Fruit fly (Drosophila melanogaster) whole organism, embryonic: ENCODE data around the gene Orc2.
A peak's percentile ranks its signal among the peaks of the same experiment; 100 is the strongest.

ENCODE experiments used
- CG10431 ChIP-seq: fragments of 200-800 bp; sonication (Bioruptor generic); optimal IDR thresholded peaks from 3 replicates; lab custom pipeline; 2018; ENCODE audit warnings: missing biosample characterization, mild to moderate bottlenecking, missing genetic modification characterization
- CG10959 ChIP-seq: fragments of 200-800 bp; sonication (Bioruptor generic); IDR thresholded peaks from 2 replicates; pipeline ENCODE4 v1.3.6; 2022; ENCODE audit warnings: missing biosample characterization, missing genetic modification characterization
- CG13123 ChIP-seq: fragments of 200-800 bp; sonication (Bioruptor generic); optimal IDR thresholded peaks from 2 replicates; lab custom pipeline; 2016; ENCODE audit warnings: missing biosample characterization, missing genetic modification characterization
- CG13296 ChIP-seq: fragments of 200-800 bp; sonication (Bioruptor generic); optimal IDR thresholded peaks from 3 replicates; lab custom pipeline; 2018; ENCODE audit warnings: missing biosample characterization, mild to moderate bottlenecking, missing genetic modification characterization
- CG13624 ChIP-seq: fragments of 200-800 bp; sonication (Bioruptor generic); optimal IDR thresholded peaks from 2 replicates; lab custom pipeline; 2016; ENCODE audit warnings: missing biosample characterization, missing genetic modification characterization
- CG15514 ChIP-seq: fragments of 200-800 bp; sonication (Bioruptor generic); optimal IDR thresholded peaks from 3 replicates; lab custom pipeline; 2017; ENCODE audit warnings: missing biosample characterization, missing genetic modification characterization, mild to moderate bottlenecking, moderate library complexity, missing genetic modification reagents
- CG17361 ChIP-seq: fragments of 200-800 bp; sonication (Bioruptor generic); IDR thresholded peaks from 3 replicates; pipeline ENCODE4 v1.3.6; 2022; ENCODE audit warnings: missing biosample characterization, missing genetic modification characterization
- CG1832 ChIP-seq: fragments of 200-800 bp; sonication (Bioruptor generic); optimal IDR thresholded peaks from 2 replicates; lab custom pipeline; 2017; ENCODE audit warnings: missing biosample characterization, mild to moderate bottlenecking, missing genetic modification characterization, inconsistent platforms
- CG2199 ChIP-seq: fragments of 200-800 bp; sonication (Bioruptor generic); IDR thresholded peaks from 3 replicates; pipeline ENCODE4 v1.3.6; 2022; ENCODE audit warnings: missing biosample characterization, missing genetic modification characterization
- CG3163 ChIP-seq: fragments of 200-800 bp; sonication (Bioruptor generic); optimal IDR thresholded peaks from 3 replicates; lab custom pipeline; 2016; ENCODE audit warnings: missing biosample characterization, missing genetic modification characterization
- CG3995 ChIP-seq: fragments of 200-800 bp; sonication (Bioruptor generic); optimal IDR thresholded peaks from 3 replicates; lab custom pipeline; 2016; ENCODE audit warnings: missing biosample characterization, missing genetic modification characterization
- CG43689 ChIP-seq: fragments of 200-800 bp; sonication (Bioruptor generic); IDR thresholded peaks from 2 replicates; pipeline ENCODE4 v1.3.6; 2022; ENCODE audit warnings: missing biosample characterization, missing genetic modification characterization
- CG4617 ChIP-seq: fragments of 200-800 bp; sonication (Bioruptor generic); optimal IDR thresholded peaks from 3 replicates; lab custom pipeline; 2016; ENCODE audit warnings: missing biosample characterization, missing genetic modification characterization, borderline replicate concordance
- CG4820 ChIP-seq: fragments of 200-800 bp; sonication (Bioruptor generic); optimal IDR thresholded peaks from 3 replicates; lab custom pipeline; 2016; ENCODE audit warnings: missing biosample characterization, missing genetic modification characterization
- CG6791 ChIP-seq: fragments of 200-800 bp; sonication (Bioruptor generic); IDR thresholded peaks from 3 replicates; pipeline ENCODE4 v1.3.6; 2022; ENCODE audit warnings: missing biosample characterization, missing genetic modification characterization; ENCODE audit not compliant: partially characterized antibody
- CG6813 ChIP-seq: fragments of 200-800 bp; sonication (Bioruptor generic); optimal IDR thresholded peaks from 2 replicates; lab custom pipeline; 2017; ENCODE audit warnings: missing biosample characterization, missing genetic modification characterization, mild to moderate bottlenecking, moderate library complexity, missing genetic modification reagents
- CG9437 ChIP-seq: fragments of 200-800 bp; sonication (Bioruptor generic); optimal IDR thresholded peaks from 2 replicates; lab custom pipeline; 2018; ENCODE audit warnings: missing biosample characterization, mild to moderate bottlenecking, missing genetic modification characterization
- CG9727 ChIP-seq: fragments of 200-800 bp; sonication (Bioruptor generic); optimal IDR thresholded peaks from 3 replicates; lab custom pipeline; 2017; ENCODE audit warnings: missing biosample characterization, mild to moderate bottlenecking, missing genetic modification characterization
- CG9797 ChIP-seq: fragments of 200-800 bp; sonication (Bioruptor generic); optimal IDR thresholded peaks from 3 replicates; lab custom pipeline; 2018; ENCODE audit warnings: missing biosample characterization, mild to moderate bottlenecking, missing genetic modification characterization
- D19B ChIP-seq: fragments of 200-800 bp; sonication (Bioruptor generic); optimal IDR thresholded peaks from 2 replicates; lab custom pipeline; 2017; ENCODE audit warnings: missing biosample characterization, mild to moderate bottlenecking, missing genetic modification characterization
- Dad ChIP-seq: fragments of 200-800 bp; sonication (Bioruptor generic); optimal IDR thresholded peaks from 3 replicates; lab custom pipeline; 2016; ENCODE audit warnings: missing biosample characterization, missing genetic modification characterization
- ERR ChIP-seq: fragments of 200-800 bp; sonication (Bioruptor generic); optimal IDR thresholded peaks from 2 replicates; lab custom pipeline; 2016; ENCODE audit warnings: missing biosample characterization, missing genetic modification characterization
- HLH54F ChIP-seq: fragments of 200-800 bp; sonication (Bioruptor generic); optimal IDR thresholded peaks from 3 replicates; lab custom pipeline; 2016; ENCODE audit warnings: missing biosample characterization, missing genetic modification characterization
- Hey ChIP-seq: fragments of 200-800 bp; sonication (Bioruptor generic); optimal IDR thresholded peaks from 3 replicates; lab custom pipeline; 2018; ENCODE audit warnings: missing biosample characterization, mild to moderate bottlenecking, missing genetic modification characterization
- HmgZ ChIP-seq: fragments of 200-800 bp; sonication (Bioruptor generic); optimal IDR thresholded peaks from 2 replicates; lab custom pipeline; 2018; ENCODE audit warnings: missing biosample characterization, mild to moderate bottlenecking, missing genetic modification characterization
- Hmx ChIP-seq: fragments of 200-800 bp; sonication (Bioruptor generic); optimal IDR thresholded peaks from 2 replicates; lab custom pipeline; 2016; ENCODE audit warnings: missing biosample characterization, missing genetic modification characterization
- NK7.1 ChIP-seq: fragments of 200-800 bp; sonication (Bioruptor generic); optimal IDR thresholded peaks from 3 replicates; lab custom pipeline; 2016; ENCODE audit warnings: missing biosample characterization, missing genetic modification characterization
- Nf-YC ChIP-seq: fragments of 200-800 bp; optimal IDR thresholded peaks from 3 replicates; lab custom pipeline; 2019; ENCODE audit warnings: missing biosample characterization, mild to moderate bottlenecking, missing genetic modification characterization, moderate library complexity
- Oaz ChIP-seq: fragments of 200-800 bp; sonication (Bioruptor generic); IDR thresholded peaks from 2 replicates; pipeline ENCODE4 v1.3.6; 2022; ENCODE audit warnings: missing biosample characterization, missing genetic modification characterization
- Ravus ChIP-seq: fragments of 200-800 bp; sonication (Bioruptor generic); IDR thresholded peaks from 2 replicates; pipeline ENCODE4 v1.3.6; 2022; ENCODE audit warnings: missing biosample characterization, missing genetic modification characterization
- Taf1 ChIP-seq: fragments of 200-800 bp; sonication (Bioruptor generic); IDR thresholded peaks from 2 replicates; pipeline ENCODE4 v1.3.6; 2022; ENCODE audit warnings: missing biosample characterization, missing genetic modification characterization
- ara ChIP-seq: fragments of 200-800 bp; sonication (Bioruptor generic); IDR thresholded peaks from 2 replicates; pipeline ENCODE4 v1.3.6; 2022; ENCODE audit warnings: missing biosample characterization, missing genetic modification characterization
- bcd ChIP-seq: fragments of 200-800 bp; sonication (Bioruptor generic); optimal IDR thresholded peaks from 2 replicates; lab custom pipeline; 2017; ENCODE audit warnings: missing biosample characterization, mild to moderate bottlenecking, missing genetic modification characterization
- bigmax ChIP-seq: fragments of 200-800 bp; sonication (Bioruptor generic); optimal IDR thresholded peaks from 2 replicates; lab custom pipeline; 2018; ENCODE audit warnings: missing biosample characterization, mild to moderate bottlenecking, missing genetic modification characterization
- cas ChIP-seq: fragments of 200-800 bp; sonication (Bioruptor generic); IDR thresholded peaks from 2 replicates; pipeline ENCODE4 v1.3.6; 2022; ENCODE audit warnings: missing biosample characterization, missing genetic modification characterization
- dmrt99B ChIP-seq: fragments of 200-800 bp; sonication (Bioruptor generic); optimal IDR thresholded peaks from 2 replicates; lab custom pipeline; 2018; ENCODE audit warnings: missing biosample characterization, mild to moderate bottlenecking, missing genetic modification characterization, moderate library complexity
- fru ChIP-seq: fragments of >200 bp; optimal IDR thresholded peaks from 2 replicates; lab custom pipeline; 2017
- gce ChIP-seq: fragments of 200-800 bp; sonication (Bioruptor generic); IDR thresholded peaks from 3 replicates; pipeline ENCODE4 v1.3.6; 2022; ENCODE audit warnings: missing biosample characterization, missing genetic modification characterization
- hb ChIP-seq: fragments of 200-800 bp; sonication (Bioruptor generic); IDR thresholded peaks from 3 replicates; pipeline ENCODE4 v1.3.6; 2022; ENCODE audit warnings: missing biosample characterization, missing genetic modification characterization; ENCODE audit not compliant: partially characterized antibody
- hkb ChIP-seq, 2 experiments: fragments of 200-800 bp in 1 of 2; fragments of >200 bp in 1 of 2; sonication (Bioruptor generic) in 1 of 2; IDR thresholded peaks in 1 of 2; optimal IDR thresholded peaks in 1 of 2; 2 replicates each; pipeline versions ENCODE4 v1.3.6 to Lab custom; 2017 to 2022; ENCODE audit warnings: missing biosample characterization in 1 of 2, missing genetic modification characterization in 1 of 2
- jumu ChIP-seq: fragments of 200-800 bp; sonication (Bioruptor generic); optimal IDR thresholded peaks from 3 replicates; lab custom pipeline; 2016; ENCODE audit warnings: missing biosample characterization, missing genetic modification characterization
- lab ChIP-seq: fragments of 200-800 bp; sonication (Bioruptor generic); optimal IDR thresholded peaks from 3 replicates; lab custom pipeline; 2017; ENCODE audit warnings: missing biosample characterization, missing genetic modification characterization, mild to moderate bottlenecking, moderate library complexity, missing genetic modification reagents
- lmd ChIP-seq: fragments of 200-800 bp; sonication (Bioruptor generic); IDR thresholded peaks from 2 replicates; pipeline ENCODE4 v1.3.6; 2022; ENCODE audit warnings: missing biosample characterization, missing genetic modification characterization
- mam ChIP-seq: fragments of 200-800 bp; sonication (Bioruptor generic); optimal IDR thresholded peaks from 3 replicates; lab custom pipeline; 2016; ENCODE audit warnings: missing biosample characterization, missing genetic modification characterization
- pum ChIP-seq: fragments of 200-800 bp; sonication (Bioruptor generic); optimal IDR thresholded peaks from 2 replicates; lab custom pipeline; 2016; ENCODE audit warnings: missing biosample characterization, missing genetic modification characterization
- shn ChIP-seq: fragments of 200-800 bp; sonication (Bioruptor generic); optimal IDR thresholded peaks from 3 replicates; lab custom pipeline; 2016; ENCODE audit warnings: missing biosample characterization, missing genetic modification characterization
- tna ChIP-seq: fragments of 200-800 bp; sonication (Bioruptor generic); IDR thresholded peaks from 2 replicates; pipeline ENCODE4 v1.3.6; 2022; ENCODE audit warnings: missing biosample characterization, missing genetic modification characterization; ENCODE audit not compliant: partially characterized antibody
- ttk ChIP-seq: fragments of 200-800 bp; sonication (Bioruptor generic); IDR thresholded peaks from 2 replicates; pipeline ENCODE4 v2.1.2; 2022; ENCODE audit warnings: missing biosample characterization, missing genetic modification characterization
- wdn ChIP-seq: fragments of 200-800 bp; sonication (Bioruptor generic); IDR thresholded peaks from 2 replicates; pipeline ENCODE4 v1.3.6; 2022; ENCODE audit warnings: missing biosample characterization, missing genetic modification characterization
- zfh1 ChIP-seq: fragments of 200-800 bp; sonication (Bioruptor generic); IDR thresholded peaks from 3 replicates; pipeline ENCODE4 v1.3.6; 2022; ENCODE audit warnings: missing biosample characterization, missing genetic modification characterization

Gene Orc2

dm6 chr3R:13921806-13922515 lies 42.7 kb upstream of the Orc2 start (continued):
- no peak for TF ChIP-seq CG6813 (GFP tag; lab: Kevin White, UChicago)
- TF ChIP-seq bigmax (GFP tag; lab: Kevin White, UChicago), result no peak
- TF ChIP-seq gce (GFP tag; lab: Robert Waterston, UW), result 0 out of 3 replicates have a peak, but pooled peaks have one; percentile 24
- TF ChIP-seq Oaz (GFP tag; lab: Robert Waterston, UW), result no peak
- no peak for TF ChIP-seq tna
- TF ChIP-seq Taf1 (GFP tag; lab: Robert Waterston, UW), result no peak
- TF ChIP-seq CG3163 (GFP tag; lab: Kevin White, UChicago), result no peak
- TF ChIP-seq HLH54F (GFP tag; lab: Kevin White, UChicago), result no peak
- TF ChIP-seq hb (GFP tag; lab: Robert Waterston, UW), result no peak
- no peak for TF ChIP-seq CG13296 (GFP tag; lab: Kevin White, UChicago)
- no peak for TF ChIP-seq CG4617
- TF ChIP-seq CG6791 (GFP tag; lab: Robert Waterston, UW), result peak; percentile 59; the same call in 2 of the 3 replicates
- TF ChIP-seq fru, result no peak
- TF ChIP-seq wdn (GFP tag; lab: Robert Waterston, UW), result no peak
- TF ChIP-seq lab (GFP tag; lab: Kevin White, UChicago), result peak; percentile 47
- TF ChIP-seq CG13123 (GFP tag; lab: Kevin White, UChicago), result no peak
- peak; percentile 36; the same call in 1 of the 3 replicates for TF ChIP-seq CG17361 (GFP tag; lab: Robert Waterston, UW)
- TF ChIP-seq CG43689 (GFP tag; lab: Robert Waterston, UW), result no peak
- no peak for TF ChIP-seq shn (GFP tag; lab: Kevin White, UChicago)
- peak; percentile 49; the same call in 1 of the 2 replicates for TF ChIP-seq lmd
- peak; percentile 4 for TF ChIP-seq jumu (GFP tag; lab: Kevin White, UChicago)
- TF ChIP-seq Ravus (GFP tag; lab: Robert Waterston, UW), result no peak; the same call in 1 of the 2 replicates
- no peak for TF ChIP-seq Hmx (GFP tag; lab: Kevin White, UChicago)
- no peak for TF ChIP-seq hkb (optimal IDR thresholded peaks at IDR 0.05; lab: Kevin White, UChicago)
- TF ChIP-seq hkb (GFP tag; IDR thresholded peaks at IDR 0.05; lab: Robert Waterston, UW), result peak; percentile 54
- no peak for TF ChIP-seq CG4820 (GFP tag; lab: Kevin White, UChicago)
- TF ChIP-seq pum (GFP tag; lab: Kevin White, UChicago), result no peak
- no peak for TF ChIP-seq bcd (GFP tag; lab: Kevin White, UChicago)
- no peak for TF ChIP-seq CG1832
- TF ChIP-seq CG9797 (GFP tag; lab: Kevin White, UChicago), result no peak
- no peak for TF ChIP-seq Hey
- no peak for TF ChIP-seq cas (GFP tag; lab: Robert Waterston, UW)
- no peak for TF ChIP-seq CG10431 (GFP tag; lab: Kevin White, UChicago)
- TF ChIP-seq HmgZ (tag; lab: Kevin White, UChicago), result no peak
- peak; percentile 37 for TF ChIP-seq dmrt99B
- no peak for TF ChIP-seq ERR (GFP tag; lab: Kevin White, UChicago)
- TF ChIP-seq CG13624 (GFP tag; lab: Kevin White, UChicago), result no peak
- no peak for TF ChIP-seq NK7.1 (GFP tag; lab: Kevin White, UChicago)
- peak; percentile 47 for TF ChIP-seq ttk (GFP tag; lab: Robert Waterston, UW)
- TF ChIP-seq zfh1 (GFP tag; lab: Robert Waterston, UW), result peak; percentile 90
- no peak for TF ChIP-seq CG15514 (GFP tag; lab: Kevin White, UChicago)
- peak; percentile 5 for TF ChIP-seq CG9727
- TF ChIP-seq CG9437 (GFP tag; lab: Kevin White, UChicago), result no peak
- TF ChIP-seq mam, result no peak
- TF ChIP-seq ara (GFP tag; lab: Robert Waterston, UW), result peak; percentile 74; the same call in 1 of the 2 replicates
- no peak for TF ChIP-seq D19B (GFP tag; lab: Kevin White, UChicago)
- no peak for TF ChIP-seq CG3995 (GFP tag; lab: Kevin White, UChicago)
- TF ChIP-seq Dad (GFP tag; lab: Kevin White, UChicago), result no peak
- no peak for TF ChIP-seq CG10959
- TF ChIP-seq Nf-YC (tag; lab: Kevin White, UChicago), result no peak
- TF ChIP-seq CG2199 (GFP tag; lab: Robert Waterston, UW), result peak; percentile 18; the same call in 1 of the 3 replicates
